Worm (Caenorhabditis elegans) whole organism, L1 larva: ENCODE data around the gene nos-3.

Source experiments
- C16A3.4 ChIP-seq: fragments of 150-350 bp; optimal IDR thresholded peaks from 2 replicates; lab custom pipeline; 2014; ENCODE audit warnings: missing biosample characterization, missing genetic modification characterization
- C34B4.2 ChIP-seq: sonication (generic microtip); optimal IDR thresholded peaks from 2 replicates; lab custom pipeline; 2017; ENCODE audit warnings: mild to moderate bottlenecking, missing genetic modification characterization, missing compliant biosample characterization
- aha-1 ChIP-seq: fragments of 150-350 bp; optimal IDR thresholded peaks from 2 replicates; lab custom pipeline; 2014; ENCODE audit warnings: missing biosample characterization, missing genetic modification characterization
- alr-1 ChIP-seq: fragments of 200-800 bp; sonication (Bioruptor generic); optimal IDR thresholded peaks from 2 replicates; lab custom pipeline; 2018; ENCODE audit warnings: borderline replicate concordance, mild to moderate bottlenecking, missing genetic modification characterization, missing compliant biosample characterization
- aly-2 ChIP-seq: fragments of 150-350 bp; optimal IDR thresholded peaks from 2 replicates; lab custom pipeline; 2014; ENCODE audit warnings: missing biosample characterization, missing genetic modification characterization
- ama-1 ChIP-seq: fragments of 150-350 bp; optimal IDR thresholded peaks from 2 replicates; lab custom pipeline; 2014
- ceh-82 ChIP-seq, 3 experiments: fragments of 150-350 bp in 1 of 3; sonication (generic microtip) in 2 of 3; optimal IDR thresholded peaks; 2 replicates each; lab custom pipeline; 2014 to 2017; ENCODE audit warnings: missing biosample characterization in 3 of 3, missing genetic modification characterization in 3 of 3
- ceh-88 ChIP-seq: fragments of 200-800 bp; sonication (Bioruptor generic); IDR thresholded peaks from 2 replicates; pipeline ENCODE4 v1.3.6; 2022; ENCODE audit warnings: missing genetic modification characterization, missing compliant biosample characterization
- ceh-90 ChIP-seq: sonication (generic microtip); optimal IDR thresholded peaks from 2 replicates; lab custom pipeline; 2016; ENCODE audit warnings: missing genetic modification characterization, missing compliant biosample characterization
- ces-1 ChIP-seq: fragments of 150-350 bp; optimal IDR thresholded peaks from 2 replicates; lab custom pipeline; 2014; ENCODE audit warnings: missing biosample characterization, missing genetic modification reagents, missing genetic modification characterization
- dpl-1 ChIP-seq, 3 experiments: fragments of 150-350 bp in 2 of 3; sonication (generic microtip) in 1 of 3; optimal IDR thresholded peaks; 2 replicates each; lab custom pipeline; 2014 to 2017; ENCODE audit warnings: missing biosample characterization in 3 of 3, missing genetic modification characterization in 3 of 3, missing genetic modification reagents in 3 of 3
- efl-1 ChIP-seq, 4 experiments: fragments of 150-350 bp; optimal IDR thresholded peaks in 3 of 4; peaks in 1 of 4; 1 replicate in 1 of 4; 2 replicates in 3 of 4; lab custom pipeline; 2014; ENCODE audit warnings: missing biosample characterization in 2 of 4, missing genetic modification characterization in 2 of 4, missing genetic modification reagents in 2 of 4
- elt-2 ChIP-seq: sonication (generic microtip); optimal IDR thresholded peaks from 2 replicates; lab custom pipeline; 2016; ENCODE audit warnings: missing genetic modification characterization, mild to moderate bottlenecking, inconsistent platforms, missing compliant biosample characterization, missing genetic modification reagents
- fkh-8 ChIP-seq: sonication (generic microtip); optimal IDR thresholded peaks from 2 replicates; lab custom pipeline; 2016; ENCODE audit warnings: mild to moderate bottlenecking, missing genetic modification characterization, missing compliant biosample characterization
- hlh-17 ChIP-seq: fragments of 200-800 bp; sonication (Bioruptor generic); optimal IDR thresholded peaks from 2 replicates; lab custom pipeline; 2018; ENCODE audit warnings: missing genetic modification characterization, mild to moderate bottlenecking, missing compliant biosample characterization, moderate library complexity, borderline replicate concordance
- hlh-4 ChIP-seq: sonication (generic microtip); optimal IDR thresholded peaks from 2 replicates; lab custom pipeline; 2016; ENCODE audit warnings: mild to moderate bottlenecking, missing genetic modification characterization, missing compliant biosample characterization
- isw-1 ChIP-seq: fragments of 200-800 bp; sonication (Bioruptor generic); IDR thresholded peaks from 2 replicates; pipeline ENCODE4 v1.3.6; 2022; ENCODE audit warnings: missing genetic modification characterization, missing compliant biosample characterization
- jun-1 ChIP-seq: fragments of 150-350 bp; optimal IDR thresholded peaks from 2 replicates; lab custom pipeline; 2014; ENCODE audit warnings: missing biosample characterization, missing genetic modification reagents, missing genetic modification characterization
- lin-13 ChIP-seq: fragments of 150-350 bp; optimal IDR thresholded peaks from 2 replicates; lab custom pipeline; 2014; ENCODE audit warnings: missing biosample characterization, missing genetic modification reagents, missing genetic modification characterization
- lin-15B ChIP-seq: fragments of 150-350 bp; sonication (generic microtip); optimal IDR thresholded peaks from 3 replicates; lab custom pipeline; 2014; ENCODE audit warnings: missing biosample characterization, missing genetic modification characterization
- lin-35 ChIP-seq, 2 experiments: fragments of 150-350 bp; optimal IDR thresholded peaks; 2 replicates each; lab custom pipeline; 2014; ENCODE audit warnings: missing biosample characterization in 2 of 2, missing genetic modification characterization in 2 of 2, missing genetic modification reagents in 2 of 2
- lir-3 ChIP-seq: sonication (generic microtip); optimal IDR thresholded peaks from 2 replicates; lab custom pipeline; 2016; ENCODE audit warnings: mild to moderate bottlenecking, missing genetic modification characterization, moderate library complexity, missing compliant biosample characterization; ENCODE audit not compliant: poor library complexity
- lsy-2 ChIP-seq, 2 experiments: fragments of 150-350 bp; optimal IDR thresholded peaks; 2 replicates each; lab custom pipeline; 2014; ENCODE audit warnings: missing biosample characterization in 2 of 2, missing genetic modification characterization in 2 of 2
- mab-9 ChIP-seq: fragments of 200-800 bp; sonication (Bioruptor generic); IDR thresholded peaks from 2 replicates; pipeline ENCODE4 v1.3.6; 2022; ENCODE audit warnings: missing genetic modification reagents, missing genetic modification characterization, missing compliant biosample characterization
- mdl-1 ChIP-seq, 2 experiments: fragments of 150-350 bp; optimal IDR thresholded peaks; 2 replicates each; lab custom pipeline; 2014 to 2017; ENCODE audit warnings: missing biosample characterization in 2 of 2, missing genetic modification characterization in 2 of 2, inconsistent platforms in 1 of 2
- mef-2 ChIP-seq: fragments of 150-350 bp; optimal IDR thresholded peaks from 2 replicates; lab custom pipeline; 2014; ENCODE audit warnings: missing biosample characterization, missing genetic modification characterization
- nhr-11 ChIP-seq: fragments of 150-350 bp; optimal IDR thresholded peaks from 2 replicates; lab custom pipeline; 2014; ENCODE audit warnings: missing biosample characterization, missing genetic modification characterization
- nhr-12 ChIP-seq: sonication (generic microtip); optimal IDR thresholded peaks from 2 replicates; lab custom pipeline; 2017; ENCODE audit warnings: missing biosample characterization, missing genetic modification characterization
- nhr-19 ChIP-seq: fragments of 200-800 bp; sonication (Bioruptor generic); conservative IDR thresholded peaks from 2 replicates; pipeline ENCODE4 v1.3.6; 2022; ENCODE audit warnings: missing genetic modification characterization, missing compliant biosample characterization
- nhr-20 ChIP-seq: sonication (generic microtip); optimal IDR thresholded peaks from 2 replicates; lab custom pipeline; 2016; ENCODE audit warnings: mild to moderate bottlenecking, missing genetic modification characterization, missing compliant biosample characterization
- nhr-237 ChIP-seq: fragments of 150-350 bp; optimal IDR thresholded peaks from 2 replicates; lab custom pipeline; 2014; ENCODE audit warnings: missing biosample characterization, missing genetic modification characterization
- nhr-28 ChIP-seq: fragments of 150-350 bp; optimal IDR thresholded peaks from 2 replicates; lab custom pipeline; 2014; ENCODE audit warnings: missing biosample characterization, missing genetic modification characterization
- nhr-47 ChIP-seq: sonication (generic microtip); optimal IDR thresholded peaks from 2 replicates; lab custom pipeline; 2016; ENCODE audit warnings: mild to moderate bottlenecking, missing genetic modification characterization, moderate library complexity, missing compliant biosample characterization
- nhr-71 ChIP-seq: sonication (generic microtip); optimal IDR thresholded peaks from 2 replicates; lab custom pipeline; 2016; ENCODE audit warnings: mild to moderate bottlenecking, missing genetic modification characterization, moderate library complexity, missing compliant biosample characterization
- nhr-76 ChIP-seq: sonication (generic microtip); optimal IDR thresholded peaks from 2 replicates; lab custom pipeline; 2017; ENCODE audit warnings: missing biosample characterization, missing genetic modification characterization
- nhr-77 ChIP-seq: fragments of 150-350 bp; optimal IDR thresholded peaks from 2 replicates; lab custom pipeline; 2014; ENCODE audit warnings: missing biosample characterization, missing genetic modification characterization
- nhr-84 ChIP-seq: sonication (generic microtip); optimal IDR thresholded peaks from 2 replicates; lab custom pipeline; 2017; ENCODE audit warnings: missing biosample characterization, missing genetic modification characterization
- nhr-85 ChIP-seq: sonication (generic microtip); peaks from one replicate; lab custom pipeline; 2016; ENCODE audit warnings: missing genetic modification characterization, inconsistent platforms, missing compliant biosample characterization
- pax-3 ChIP-seq: fragments of 200-800 bp; sonication (Bioruptor generic); optimal IDR thresholded peaks from 2 replicates; lab custom pipeline; 2018; ENCODE audit warnings: mild to moderate bottlenecking, missing genetic modification characterization, moderate library complexity, missing compliant biosample characterization
- pqm-1 ChIP-seq: sonication (generic microtip); optimal IDR thresholded peaks from 3 replicates; lab custom pipeline; 2017; ENCODE audit warnings: missing biosample characterization, missing genetic modification characterization
- rnt-1 ChIP-seq: sonication (generic microtip); optimal IDR thresholded peaks from 2 replicates; lab custom pipeline; 2016; ENCODE audit warnings: mild to moderate bottlenecking, missing genetic modification characterization, moderate library complexity, missing compliant biosample characterization
- skn-1 ChIP-seq: fragments of 150-350 bp; optimal IDR thresholded peaks from 2 replicates; lab custom pipeline; 2014; ENCODE audit warnings: missing biosample characterization, missing genetic modification characterization
- snpc-4 ChIP-seq: fragments of 150-350 bp; optimal IDR thresholded peaks from 2 replicates; lab custom pipeline; 2014; ENCODE audit warnings: missing biosample characterization, missing genetic modification characterization
- snu-23 ChIP-seq: sonication (generic microtip); optimal IDR thresholded peaks from 2 replicates; lab custom pipeline; 2016; ENCODE audit warnings: missing genetic modification characterization, missing compliant biosample characterization
- sup-37 ChIP-seq: fragments of 200-800 bp; sonication (Bioruptor generic); optimal IDR thresholded peaks from 2 replicates; lab custom pipeline; 2018; ENCODE audit warnings: mild to moderate bottlenecking, missing genetic modification characterization, missing compliant biosample characterization
- unc-130 ChIP-seq: fragments of 150-350 bp; optimal IDR thresholded peaks from 2 replicates; lab custom pipeline; 2017; ENCODE audit warnings: missing biosample characterization, missing genetic modification characterization, inconsistent platforms
- unc-62 ChIP-seq: fragments of 150-350 bp; optimal IDR thresholded peaks from 2 replicates; lab custom pipeline; 2014; ENCODE audit warnings: missing biosample characterization, missing genetic modification reagents, missing genetic modification characterization
- unc-86 ChIP-seq: sonication (generic microtip); optimal IDR thresholded peaks from 2 replicates; lab custom pipeline; 2016; ENCODE audit warnings: missing genetic modification characterization, missing compliant biosample characterization
- vab-15 ChIP-seq: sonication (generic microtip); optimal IDR thresholded peaks from 2 replicates; lab custom pipeline; 2017; ENCODE audit warnings: missing genotype, mild to moderate bottlenecking, missing genetic modification characterization, missing compliant biosample characterization
- xbp-1 ChIP-seq: sonication (generic microtip); optimal IDR thresholded peaks from 2 replicates; lab custom pipeline; 2016; ENCODE audit warnings: missing genetic modification characterization, missing compliant biosample characterization
- ztf-11 ChIP-seq, 2 experiments: sonication (generic microtip); optimal IDR thresholded peaks; 2 replicates each; lab custom pipeline; 2016 to 2017; ENCODE audit warnings: missing genetic modification characterization in 2 of 2, missing biosample characterization in 1 of 2, missing compliant biosample characterization in 1 of 2
- ztf-4 ChIP-seq: fragments of 150-350 bp; optimal IDR thresholded peaks from 2 replicates; lab custom pipeline; 2014; ENCODE audit warnings: missing biosample characterization, missing genetic modification characterization

nos-3 gene

DNA sequence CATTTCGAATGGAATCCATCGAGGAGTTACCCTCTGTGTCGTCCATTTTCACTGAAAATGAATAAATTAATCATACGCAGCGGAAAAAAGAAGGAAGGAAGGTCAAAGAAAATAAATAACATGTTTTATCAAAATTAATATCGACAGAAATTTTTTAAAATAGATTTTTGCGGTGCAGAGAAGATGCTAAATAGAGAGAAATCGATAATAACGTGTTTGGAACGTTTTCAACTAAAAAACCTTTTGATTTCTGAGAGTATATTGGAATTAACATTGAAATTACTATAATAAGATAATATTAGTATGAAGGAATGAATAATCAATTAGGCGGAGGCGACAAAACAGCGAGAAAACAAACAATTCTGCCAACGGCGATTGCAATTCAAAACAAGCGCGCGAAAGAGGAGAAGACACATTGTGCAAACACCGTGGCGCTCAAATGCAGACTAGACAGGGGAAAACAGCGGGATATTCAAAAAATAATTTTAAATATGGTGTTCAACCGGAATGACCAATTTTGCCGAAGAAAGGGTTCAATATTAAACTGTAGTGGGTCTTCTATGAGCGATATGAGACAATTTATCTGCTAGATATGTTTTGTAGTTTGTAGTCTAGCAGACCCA, 29.6 kb upstream of the nos-3 start, which contains the start of gene wee-1.3:
Gene wee-1.3, minus strand, starts transcription at position 51 of the 623 bp plus-strand sequence.
- TF ChIP-seq nhr-76 (tag; lab: Kevin White, UChicago): no peak
- TF ChIP-seq lsy-2 (tag; optimal IDR thresholded peaks at IDR 0.05; lab: Kevin White, UChicago): peak; percentile 92 to 95
- TF ChIP-seq lin-13: peak; percentile 81
- peak; percentile 79 for TF ChIP-seq isw-1 (GFP tag; lab: Robert Waterston, UW)
- TF ChIP-seq ztf-11 (tag; optimal IDR thresholded peaks at IDR 0.05; lab: Kevin White, UChicago): peak in 1 of 2 experiments; percentile 51
- peak; percentile 67 for TF ChIP-seq vab-15 (tag; lab: Kevin White, UChicago)
- TF ChIP-seq ceh-88 (GFP tag; lab: Robert Waterston, UW): no peak
- TF ChIP-seq hlh-17: no peak
- TF ChIP-seq nhr-28 (tag; lab: Kevin White, UChicago): no peak
- TF ChIP-seq unc-130 (tag; lab: Kevin White, UChicago): peak; percentile 83
- TF ChIP-seq ztf-4: peak; percentile 35
- peak; percentile 88 for TF ChIP-seq nhr-20
- TF ChIP-seq C34B4.2 (tag; lab: Kevin White, UChicago): no peak
- no peak for TF ChIP-seq hlh-4 (tag; lab: Kevin White, UChicago)
- TF ChIP-seq fkh-8 (tag; lab: Kevin White, UChicago): peak; percentile 75
- no peak for TF ChIP-seq ces-1
- TF ChIP-seq C16A3.4 (tag; lab: Kevin White, UChicago): peak; percentile 91
- peak; percentile 99 to 100 for TF ChIP-seq lin-35 (GFP tag; optimal IDR thresholded peaks at IDR 0.05; lab: Kevin White, UChicago)
- TF ChIP-seq ceh-90 (tag; lab: Kevin White, UChicago): no peak
- TF ChIP-seq ama-1: no peak
- TF ChIP-seq xbp-1 (tag; lab: Kevin White, UChicago): peak; percentile 83
- peak; percentile 83 for TF ChIP-seq skn-1 (tag; lab: Kevin White, UChicago)
- peak; percentile 73 for TF ChIP-seq lin-15B
- TF ChIP-seq mef-2: peak; percentile 30
- TF ChIP-seq nhr-237 (tag; lab: Kevin White, UChicago): peak; percentile 50
- TF ChIP-seq pqm-1: no peak
- TF ChIP-seq mab-9 (GFP tag; lab: Robert Waterston, UW): peak; percentile 60; the same call in 1 of the 2 replicates
- no peak for TF ChIP-seq alr-1 (tag; lab: Kevin White, UChicago)
- TF ChIP-seq aly-2 (tag; lab: Kevin White, UChicago): peak; percentile 77
- TF ChIP-seq nhr-19 (GFP tag; lab: Robert Waterston, UW): peak; percentile 79
- peak; percentile 44 for TF ChIP-seq pax-3 (tag; lab: Kevin White, UChicago)
- no peak for TF ChIP-seq sup-37
- TF ChIP-seq snpc-4 (tag; lab: Kevin White, UChicago): peak; percentile 65
- peak; percentile 97 to 99 for TF ChIP-seq efl-1 (optimal IDR thresholded peaks at IDR 0.05; lab: Kevin White, UChicago)
- TF ChIP-seq efl-1 (GFP tag; optimal IDR thresholded peaks at IDR 0.05 in 1 of 2; lab: Kevin White, UChicago): peak; percentile 99 to 100
- TF ChIP-seq nhr-77: peak; percentile 83
- peak; percentile 90 for TF ChIP-seq nhr-85
- TF ChIP-seq nhr-84 (tag; lab: Kevin White, UChicago): no peak
- peak; percentile 90 for TF ChIP-seq rnt-1
- TF ChIP-seq ceh-82 (tag; optimal IDR thresholded peaks at IDR 0.05; lab: Kevin White, UChicago): peak; percentile 66 to 89 (median 69)
- TF ChIP-seq jun-1 (tag; lab: Kevin White, UChicago): peak; percentile 78
- peak; percentile 72 for TF ChIP-seq unc-86 (tag; lab: Kevin White, UChicago)
- TF ChIP-seq snu-23 (GFP tag; lab: Kevin White, UChicago): peak; percentile 88
- TF ChIP-seq nhr-11 (tag; lab: Kevin White, UChicago): peak; percentile 60
- TF ChIP-seq unc-62 (GFP tag; lab: Kevin White, UChicago): no peak
- peak; percentile 58 for TF ChIP-seq lir-3 (tag; lab: Kevin White, UChicago)
- peak; percentile 89 for TF ChIP-seq nhr-71 (tag; lab: Kevin White, UChicago)
- peak; percentile 99 to 100 (median 99) for TF ChIP-seq dpl-1 (GFP tag; optimal IDR thresholded peaks at IDR 0.05; lab: Kevin White, UChicago)
- TF ChIP-seq elt-2: peak; percentile 7
- no peak for TF ChIP-seq aha-1 (tag; lab: Kevin White, UChicago)
- no peak for TF ChIP-seq nhr-12 (tag; lab: Kevin White, UChicago)
- TF ChIP-seq nhr-47 (tag; lab: Kevin White, UChicago): peak; percentile 88
- TF ChIP-seq mdl-1 (tag; optimal IDR thresholded peaks at IDR 0.05; lab: Kevin White, UChicago): peak in 1 of 2 experiments; percentile 77
